Fruit fly (Drosophila melanogaster) whole organism, embryonic: Measurements from ENCODE around the gene CG9483.
A peak's percentile ranks its signal among the peaks of the same experiment; 100 is the strongest.

Experiments
- Awh ChIP-seq: fragments of 200-800 bp; sonication (Bioruptor generic); IDR thresholded peaks from 2 replicates; pipeline ENCODE4, ENCODE4 v1.3.6; 2022; ENCODE audit warnings: missing biosample characterization, missing genetic modification characterization
- CG12769 ChIP-seq: fragments of 200-800 bp; sonication (Bioruptor generic); optimal IDR thresholded peaks from 2 replicates; lab custom pipeline; 2019; ENCODE audit warnings: missing biosample characterization, mild to moderate bottlenecking, missing genetic modification characterization, moderate library complexity
- CG18011 ChIP-seq: fragments of 200-800 bp; sonication (Bioruptor generic); optimal IDR thresholded peaks from 2 replicates; lab custom pipeline; 2017; ENCODE audit warnings: missing biosample characterization, missing genetic modification characterization, mild to moderate bottlenecking, moderate library complexity, missing genotype
- CG8944 ChIP-seq: fragments of 200-800 bp; sonication (Bioruptor generic); optimal IDR thresholded peaks from 3 replicates; lab custom pipeline; 2016; ENCODE audit warnings: missing biosample characterization, missing genetic modification characterization
- CG9797 ChIP-seq: fragments of 200-800 bp; sonication (Bioruptor generic); optimal IDR thresholded peaks from 3 replicates; lab custom pipeline; 2018; ENCODE audit warnings: missing biosample characterization, mild to moderate bottlenecking, missing genetic modification characterization
- Dip2 ChIP-seq: fragments of 200-800 bp; sonication (Bioruptor generic); IDR thresholded peaks from 2 replicates; pipeline ENCODE4 v1.3.6; 2022; ENCODE audit warnings: missing biosample characterization, missing genetic modification characterization
- HLH3B ChIP-seq: fragments of 200-800 bp; sonication (Bioruptor generic); IDR thresholded peaks from 2 replicates; pipeline ENCODE4 v1.3.6; 2022; ENCODE audit warnings: missing biosample characterization, missing genetic modification characterization
- Kr ChIP-seq: fragments of 200-800 bp; sonication (Bioruptor generic); optimal IDR thresholded peaks from 2 replicates; lab custom pipeline; 2017; ENCODE audit warnings: missing biosample characterization, mild to moderate bottlenecking, missing genetic modification characterization
- abd-A ChIP-seq: fragments of 200-800 bp; sonication (Bioruptor generic); optimal IDR thresholded peaks from 3 replicates; lab custom pipeline; 2019; ENCODE audit warnings: missing biosample characterization, mild to moderate bottlenecking, missing genetic modification characterization, moderate library complexity
- crol ChIP-seq: fragments of 200-800 bp; sonication (Bioruptor generic); IDR thresholded peaks from 2 replicates; pipeline ENCODE4 v1.3.6; 2022; ENCODE audit warnings: missing biosample characterization, missing genetic modification characterization
- da ChIP-seq: fragments of 200-800 bp; sonication (Bioruptor generic); optimal IDR thresholded peaks from 2 replicates; lab custom pipeline; 2016; ENCODE audit warnings: missing biosample characterization, missing genetic modification characterization
- sens ChIP-seq: fragments of 200-800 bp; sonication (Bioruptor generic); peaks from one replicate; lab custom pipeline; 2016; ENCODE audit warnings: missing biosample characterization, missing genetic modification characterization
- vvl ChIP-seq: fragments of 200-800 bp; sonication (Bioruptor generic); IDR thresholded peaks from 2 replicates; pipeline ENCODE4 v1.3.6; 2022; ENCODE audit warnings: missing biosample characterization, missing genetic modification characterization
- zen2 ChIP-seq: fragments of 200-800 bp; sonication (Bioruptor generic); IDR thresholded peaks from 3 replicates; pipeline ENCODE4 v1.3.6; 2022; ENCODE audit warnings: missing biosample characterization, missing genetic modification characterization; ENCODE audit not compliant: partially characterized antibody

CG9483 gene

dm6 chr2L:8901882-8902281 lies 35.3 kb downstream of the CG9483 start:
- TF ChIP-seq Awh (peak; percentile 69), CG9797 (no peak), abd-A (tag; lab: Kevin White, UChicago) (peak; percentile 3), CG8944 (GFP tag; lab: Kevin White, UChicago) (no peak), vvl (GFP tag; lab: Robert Waterston, UW) (peak; percentile 71; the same call in 1 of the 2 replicates)

- TF ChIP-seq sens (GFP tag; lab: Kevin White, UChicago) (peak; percentile 13), da (GFP tag; lab: Kevin White, UChicago) (no peak), Kr (no peak), CG18011 (GFP tag; lab: Kevin White, UChicago) (no peak)
- TF ChIP-seq, all 482 proteins: peak for 1
These were observed 39.7 kb downstream of the CG9483 start for dm6 chr2L:8906279-8906678.

dm6 chr2L:8915709-8916108 lies 49.1 kb downstream of the CG9483 start:
- TF ChIP-seq CG12769 (tag; lab: Kevin White, UChicago), result peak; percentile 4
- TF ChIP-seq crol (GFP tag; lab: Robert Waterston, UW), result peak; percentile 54; the same call in 1 of the 2 replicates
- TF ChIP-seq Dip2 (GFP tag; lab: Robert Waterston, UW), result no peak
- no peak for TF ChIP-seq zen2 (GFP tag; lab: Robert Waterston, UW)
- no peak for TF ChIP-seq HLH3B (GFP tag; lab: Robert Waterston, UW)
